Worm (Caenorhabditis elegans) whole organism, dauer: ENCODE data around the gene ttr-48.

Experiments used
- unc-62 ChIP-seq: sonication (generic microtip); optimal IDR thresholded peaks from 2 replicates; lab custom pipeline; 2017; ENCODE audit warnings: missing biosample characterization, missing genetic modification reagents, missing genetic modification characterization

The ttr-48 gene

DNA sequence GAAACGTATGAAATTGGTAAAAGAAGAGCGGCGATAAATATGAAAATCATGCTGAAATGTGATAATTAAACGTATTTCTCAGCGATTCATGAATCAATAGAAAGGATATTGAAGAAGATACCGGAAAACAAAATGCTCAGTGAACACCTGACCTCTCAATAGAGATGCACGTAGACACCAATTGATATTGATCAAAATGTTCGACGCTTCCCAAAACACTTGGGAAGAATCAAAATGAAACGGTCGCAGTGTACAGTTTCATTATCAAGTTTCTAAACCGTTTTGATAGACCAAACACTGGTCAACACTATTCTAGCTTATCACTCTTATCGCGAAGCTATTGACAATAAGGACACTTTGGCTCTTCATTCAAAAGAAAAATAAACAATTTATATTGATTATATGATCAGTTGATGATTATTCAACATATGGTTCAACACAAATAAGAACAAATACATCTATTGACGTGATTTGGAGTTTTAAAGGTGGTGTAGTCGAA is at the start of gene ttr-48:
ttr-48 (minus strand) TSS at position 51 of the 499 bp plus-strand sequence.
- no peak for TF ChIP-seq unc-62 (GFP tag; lab: Kevin White, UChicago)

DNA sequence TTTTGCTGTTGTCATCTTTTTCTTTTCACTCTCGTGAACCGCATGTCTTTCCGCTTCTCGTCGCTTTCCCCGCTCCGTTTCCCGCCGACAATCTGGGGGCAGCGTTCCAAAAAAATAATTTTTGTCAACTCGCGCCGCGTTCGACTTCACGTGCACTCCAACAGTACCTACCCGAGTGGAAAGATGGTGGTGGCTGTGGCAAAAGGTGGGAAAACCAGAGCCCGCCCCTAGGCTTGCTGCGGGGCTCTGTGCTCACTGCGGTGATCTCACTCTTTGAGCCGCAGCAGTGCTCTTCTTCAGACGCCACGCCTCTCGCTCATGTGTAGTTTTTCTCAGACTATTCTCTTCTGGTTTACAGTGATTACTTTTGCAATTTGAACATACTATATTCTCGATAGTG is 45.3 kb upstream of the ttr-48 start:
- TF ChIP-seq unc-62 (GFP tag; lab: Kevin White, UChicago): no peak

DNA sequence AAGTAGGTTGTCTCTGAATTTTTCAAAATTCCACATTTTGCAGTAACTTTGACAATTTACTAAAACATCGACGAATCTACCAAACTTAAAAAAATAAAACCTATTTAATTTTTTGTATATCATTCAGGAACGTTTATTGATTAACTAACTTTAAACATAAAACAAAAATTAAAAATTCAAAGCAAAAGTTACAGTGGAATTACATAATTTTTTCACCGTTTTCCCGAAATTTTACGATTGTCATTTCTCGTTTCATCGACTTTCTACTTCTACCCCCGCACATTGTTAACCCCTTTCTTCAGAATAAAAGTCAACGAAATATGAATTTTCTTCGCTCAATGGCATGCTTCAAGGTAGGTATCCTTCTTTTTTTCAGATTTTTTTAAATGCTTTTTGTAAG is 36.0 kb upstream of the ttr-48 start, which contains the start of gene F47F2.1:
F47F2.1 (plus strand) TSS at position 301 of the 400 bp plus-strand sequence.
- TF ChIP-seq unc-62 (GFP tag; lab: Kevin White, UChicago): no peak

DNA sequence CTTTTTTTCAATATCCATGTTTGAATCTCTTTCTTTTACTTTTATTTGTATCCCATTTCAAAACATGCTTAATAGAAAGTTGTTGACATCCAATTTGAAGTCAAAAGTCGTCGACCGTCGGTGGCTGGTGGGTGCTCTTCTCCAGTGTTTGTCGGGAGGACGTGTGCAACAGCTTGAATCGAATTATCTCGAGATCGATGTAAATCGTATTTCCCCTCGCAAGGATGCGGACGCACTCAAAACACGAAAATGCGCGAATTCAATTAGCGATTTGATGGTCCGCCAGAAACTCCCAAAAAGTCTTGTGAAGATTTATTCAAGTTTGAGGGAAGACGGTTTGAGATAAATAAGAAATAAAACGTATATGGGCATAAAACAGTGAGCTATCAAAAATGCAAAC is 33.5 kb upstream of the ttr-48 start:
- TF ChIP-seq unc-62 (GFP tag; lab: Kevin White, UChicago): no peak

DNA sequence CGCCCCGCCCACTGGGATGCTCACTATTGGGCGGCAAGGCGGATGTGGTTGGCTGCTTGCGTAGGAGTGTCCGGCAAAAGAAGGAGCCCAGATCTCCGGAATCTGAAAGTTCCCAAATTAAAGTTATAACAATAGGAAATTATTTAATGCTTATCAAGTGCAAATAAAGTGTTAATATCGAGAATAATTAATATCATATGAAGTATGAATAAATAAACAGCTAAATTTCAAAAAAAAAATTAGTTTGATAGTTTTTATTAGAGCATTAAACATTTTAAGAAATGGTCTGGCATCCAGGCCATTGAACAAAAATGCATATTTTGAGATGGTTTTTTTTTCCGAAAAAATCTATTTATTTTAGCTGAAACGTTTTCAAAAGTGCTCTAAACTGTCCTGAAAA is 31.2 kb upstream of the ttr-48 start, which contains the start of gene lim-4:
lim-4 (minus strand) TSS at position 101 of the 400 bp plus-strand sequence.
- TF ChIP-seq unc-62 (GFP tag; lab: Kevin White, UChicago): no peak

DNA sequence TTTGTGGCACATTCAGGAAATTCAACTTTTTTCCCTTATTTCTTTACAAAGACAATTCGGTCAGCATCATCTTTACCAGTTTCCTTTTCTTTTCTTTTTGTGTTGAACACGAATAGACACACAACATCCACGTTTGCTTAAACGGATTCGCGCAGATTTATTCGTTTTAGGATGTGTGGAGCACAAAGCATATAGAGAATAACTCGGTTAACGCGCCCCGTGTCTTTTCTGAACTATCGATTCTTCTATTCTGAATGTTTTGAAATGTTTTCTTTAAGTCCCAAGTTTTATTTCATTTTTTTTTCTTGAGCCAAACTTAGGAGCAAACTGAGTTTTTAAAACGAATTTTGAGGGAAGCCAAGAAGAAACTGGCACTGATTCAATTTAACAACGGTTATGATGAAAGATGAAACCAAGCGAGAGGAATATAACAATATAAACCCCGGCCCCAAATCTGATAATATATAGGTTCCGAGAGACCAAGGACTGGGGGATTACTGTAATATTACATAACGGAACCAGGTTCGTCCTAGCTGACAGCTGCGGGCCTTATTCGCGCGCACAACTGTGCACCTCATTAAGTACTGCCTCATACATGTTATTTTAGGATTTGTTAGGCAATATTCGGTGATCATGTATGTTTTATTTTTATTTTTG is 29.5 kb upstream of the ttr-48 start:
- TF ChIP-seq unc-62 (GFP tag; lab: Kevin White, UChicago): no peak

DNA sequence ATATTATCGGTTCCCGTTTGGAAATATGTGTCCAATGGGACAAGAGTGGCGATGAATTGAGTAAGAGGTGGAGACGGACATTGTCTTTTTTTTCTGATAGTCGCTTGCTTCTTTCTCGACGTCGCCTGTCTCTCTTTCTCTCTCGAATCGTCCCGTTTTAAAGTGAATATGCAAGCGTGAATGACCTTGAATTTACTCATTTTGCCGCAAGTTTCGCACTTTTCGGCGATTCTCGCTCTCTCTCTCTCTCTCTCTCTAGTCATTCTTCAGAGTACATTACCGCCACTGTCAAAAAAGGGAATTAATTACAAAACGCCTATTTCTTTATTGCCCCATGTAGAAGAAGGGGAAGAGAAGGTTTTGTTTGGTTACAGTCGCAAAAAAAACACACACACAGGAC is 25.5 kb upstream of the ttr-48 start:
- no peak for TF ChIP-seq unc-62 (GFP tag; lab: Kevin White, UChicago)

DNA sequence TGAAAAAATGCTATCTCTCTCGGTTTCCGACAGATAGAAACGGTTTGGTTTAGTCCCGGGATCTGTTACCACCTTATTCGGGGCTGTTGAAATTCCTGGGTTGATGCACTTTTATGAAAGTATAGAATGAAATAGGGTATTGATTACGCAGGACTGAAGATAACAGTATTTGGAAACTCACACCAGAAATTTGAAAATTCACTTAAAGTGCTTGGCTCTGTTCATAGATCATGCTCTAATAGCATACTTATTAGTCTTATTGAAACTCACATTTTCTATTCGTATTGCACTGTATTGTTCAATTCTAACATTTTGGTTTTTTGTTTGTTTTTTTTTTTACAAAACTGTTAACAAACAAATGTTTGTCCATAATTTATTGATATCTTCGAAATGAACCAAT is 23.9 kb upstream of the ttr-48 start:
- TF ChIP-seq unc-62 (GFP tag; lab: Kevin White, UChicago): no peak

DNA sequence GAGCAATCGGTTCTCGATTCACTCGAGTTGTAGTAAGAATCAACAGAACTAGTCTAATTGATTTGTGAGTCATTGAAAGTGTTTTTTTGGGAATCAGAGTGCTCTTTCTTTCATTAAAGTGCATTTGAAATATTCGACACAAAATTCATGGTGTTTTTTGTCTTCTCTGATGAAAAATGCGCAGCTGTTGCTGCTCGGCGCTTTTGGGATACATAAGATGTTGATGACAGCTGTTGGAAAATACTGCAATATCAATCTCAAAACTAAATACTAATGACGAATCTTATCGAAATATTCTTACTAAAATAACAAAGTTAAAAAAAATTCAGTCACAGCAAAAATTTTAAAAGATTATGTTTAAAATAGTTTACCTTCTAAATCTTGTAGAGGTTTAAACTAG is 19.0 kb upstream of the ttr-48 start:
- TF ChIP-seq unc-62 (GFP tag; lab: Kevin White, UChicago): no peak

DNA sequence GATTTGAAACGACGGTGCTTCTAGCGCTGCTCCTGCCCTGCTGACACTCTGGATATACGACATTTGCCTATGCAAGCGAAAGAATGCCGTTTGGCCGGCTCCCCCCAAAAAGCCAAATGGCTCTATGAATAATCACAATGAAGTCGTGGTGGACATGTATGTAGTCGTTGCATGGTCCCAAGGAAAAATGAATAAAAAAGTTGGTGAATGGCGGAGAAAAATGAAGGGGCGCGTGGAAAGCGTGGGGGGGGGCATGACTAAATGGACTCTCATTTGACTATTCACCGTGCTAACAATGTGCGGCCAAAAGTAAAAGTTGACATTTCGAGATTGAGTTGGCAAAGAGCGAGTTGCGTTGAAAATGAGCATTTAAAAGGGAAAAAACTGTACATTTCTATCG is 17.2 kb upstream of the ttr-48 start:
- no peak for TF ChIP-seq unc-62 (GFP tag; lab: Kevin White, UChicago)

DNA sequence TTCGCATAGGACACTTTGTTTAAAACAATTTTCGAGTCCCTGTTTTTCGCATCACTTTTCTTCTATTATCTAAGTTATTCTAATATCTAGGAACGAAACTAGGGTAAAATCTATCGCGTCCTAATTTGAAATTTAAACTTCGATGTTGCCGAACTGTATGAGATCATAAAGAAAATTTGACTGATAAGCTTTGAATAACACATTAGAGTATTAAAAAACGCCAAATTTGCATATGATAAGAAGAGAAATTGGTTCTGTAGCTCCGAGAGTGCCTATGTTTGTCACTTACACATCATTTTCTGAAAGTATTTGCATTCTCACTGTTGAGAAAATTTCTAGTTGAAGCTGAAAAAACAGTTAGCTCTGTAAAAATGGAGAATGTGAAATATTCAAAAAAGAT is 16.1 kb upstream of the ttr-48 start:
- TF ChIP-seq unc-62 (GFP tag; lab: Kevin White, UChicago): no peak

DNA sequence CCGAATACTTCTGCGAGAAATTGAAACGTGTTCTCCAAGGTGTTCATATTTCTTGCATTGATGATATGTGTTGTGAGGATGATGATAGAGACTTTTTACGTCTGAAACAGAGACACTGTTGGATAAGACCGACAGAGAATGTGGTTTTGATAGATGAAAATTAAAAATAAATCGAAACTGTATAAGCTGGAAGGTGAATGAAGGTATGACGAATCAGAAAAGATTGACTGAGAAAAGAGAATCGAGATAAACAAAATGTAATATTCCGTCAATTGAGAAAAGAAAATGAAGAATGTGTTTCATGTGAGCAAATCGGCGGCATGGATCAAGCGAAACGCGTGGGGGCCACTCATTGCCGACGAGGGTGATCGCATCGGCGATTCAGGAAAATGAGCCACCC is 15.4 kb upstream of the ttr-48 start, which contains the start of gene ceh-18:
ceh-18 (minus strand) TSS at position 101 of the 400 bp plus-strand sequence.
- no peak for TF ChIP-seq unc-62 (GFP tag; lab: Kevin White, UChicago)

DNA sequence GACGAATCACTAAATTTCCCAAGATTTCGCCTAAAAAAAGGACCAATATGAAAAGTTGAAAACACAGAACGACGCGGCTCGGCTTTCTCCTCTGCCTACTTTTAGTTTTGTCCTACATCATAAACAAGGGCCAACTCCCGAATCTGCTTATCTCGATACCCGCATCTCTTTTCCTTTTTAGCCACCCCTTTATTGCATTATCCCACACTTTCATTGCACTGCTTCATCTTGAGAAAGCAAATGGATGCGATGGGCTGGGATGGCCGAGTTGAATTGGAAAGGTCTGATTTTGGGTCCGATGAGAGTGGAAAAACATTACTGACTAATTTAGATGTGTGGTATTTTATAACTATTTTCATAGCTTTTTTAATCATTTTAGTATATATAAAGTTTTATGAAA is 13.5 kb upstream of the ttr-48 start:
- no peak for TF ChIP-seq unc-62 (GFP tag; lab: Kevin White, UChicago)

DNA sequence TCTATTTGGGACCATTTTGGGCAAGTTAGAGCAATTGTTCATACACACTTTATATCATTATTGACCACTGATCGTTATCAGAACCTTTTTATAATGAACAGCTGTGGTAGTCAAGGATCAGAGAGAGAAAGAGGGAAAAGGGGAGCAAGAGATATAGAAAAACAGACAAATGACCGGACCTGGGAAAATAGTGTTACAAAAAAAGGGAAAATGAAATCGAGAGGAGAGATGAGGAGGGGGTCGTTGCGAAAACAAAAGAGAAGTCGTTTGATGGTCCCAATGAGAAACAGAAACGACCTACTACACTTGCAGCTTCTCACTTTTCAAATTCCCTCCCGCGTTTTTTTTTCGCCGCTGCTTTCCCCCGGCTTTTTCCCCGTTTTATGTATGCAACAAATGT is 11.7 kb upstream of the ttr-48 start:
- TF ChIP-seq unc-62 (GFP tag; lab: Kevin White, UChicago): no peak

DNA sequence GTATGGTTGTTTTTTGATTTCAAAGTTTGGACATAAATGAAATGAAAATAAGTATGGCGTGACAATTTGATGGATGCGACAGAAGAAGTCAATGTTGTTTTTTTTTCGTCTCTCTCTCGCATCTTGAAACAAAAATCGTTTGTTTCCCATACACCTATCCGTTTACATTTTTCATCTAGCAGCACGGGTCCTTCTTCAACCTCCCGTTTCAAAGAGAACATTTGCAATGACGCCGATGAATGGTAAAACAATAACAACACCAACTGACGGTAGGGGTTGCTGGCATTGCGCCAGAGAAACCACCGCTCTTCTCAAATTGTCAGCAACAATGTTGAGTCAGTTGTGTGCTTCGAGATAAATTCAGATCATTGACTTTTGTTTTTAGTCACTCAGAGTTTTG is 3.1 kb downstream of the ttr-48 start:
- no peak for TF ChIP-seq unc-62 (GFP tag; lab: Kevin White, UChicago)

DNA sequence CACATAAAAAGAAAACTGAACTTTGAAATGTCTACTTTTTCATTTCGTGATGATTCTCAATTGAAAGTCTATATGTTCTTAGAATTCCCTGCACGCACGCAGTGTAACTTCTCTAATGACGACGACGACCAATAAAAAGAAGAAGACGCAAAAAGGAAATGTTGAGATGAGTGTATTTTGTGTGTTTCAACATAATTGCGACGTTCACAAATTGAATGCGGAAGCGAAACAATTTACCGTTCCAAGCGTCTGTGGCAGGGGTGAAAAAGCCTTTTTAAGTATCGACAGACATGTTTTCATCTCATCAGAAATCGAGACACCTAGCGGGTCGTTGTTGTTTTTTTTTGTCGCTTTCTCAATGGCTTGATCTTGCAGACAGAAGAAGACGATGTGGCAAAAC is 3.6 kb downstream of the ttr-48 start:
- no peak for TF ChIP-seq unc-62 (GFP tag; lab: Kevin White, UChicago)

DNA sequence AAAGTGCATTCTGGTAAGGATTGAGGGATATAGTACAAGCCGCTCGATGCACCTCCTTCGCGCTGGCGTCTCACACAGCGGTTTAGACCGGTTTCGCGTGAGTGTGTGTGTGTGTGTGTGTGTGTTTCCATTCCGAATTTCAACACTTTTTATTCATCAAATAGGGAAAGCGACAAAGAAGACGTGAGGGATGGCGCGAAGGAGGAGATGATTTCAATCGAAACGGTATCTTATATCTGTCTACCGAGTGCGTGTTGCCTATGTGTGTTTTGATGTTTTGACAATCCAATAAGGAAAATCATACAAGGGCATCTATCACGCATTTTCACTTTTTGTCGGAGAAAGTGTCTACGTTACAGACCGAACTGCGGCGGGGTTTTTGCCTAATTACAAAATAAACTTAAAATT is 4.5 kb downstream of the ttr-48 start:
- TF ChIP-seq unc-62 (GFP tag; lab: Kevin White, UChicago): no peak
